Fruit fly (Drosophila melanogaster): ENCODE results near the gene PyK.

PyK gene

DNA sequence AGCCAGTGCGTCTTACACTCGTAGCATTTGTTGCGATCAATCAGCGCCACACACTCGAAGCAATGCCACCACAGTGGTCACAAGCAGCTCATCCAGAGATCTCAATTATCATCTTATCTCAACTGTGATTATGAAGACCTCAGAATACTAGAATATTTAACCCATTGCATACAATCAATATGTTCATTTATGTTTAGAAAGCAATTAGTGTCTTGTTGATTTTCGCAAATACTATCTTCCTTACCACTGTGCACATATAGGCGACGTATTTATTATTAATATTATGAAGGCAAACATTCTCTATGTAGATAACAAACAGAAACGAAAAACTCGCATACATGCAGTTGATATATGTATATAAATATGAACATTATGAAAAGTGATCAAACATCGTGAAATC lies 8.5 kb upstream of the PyK start (continued):
- TF ChIP-seq Usf (GFP tag; optimal IDR thresholded peaks at IDR 0.05) (no peak), exex (tag; optimal IDR thresholded peaks at IDR 0.05) (peak; percentile 41), D19A (tag; optimal IDR thresholded peaks at IDR 0.05) (peak; percentile 60), Oaz (GFP tag; IDR thresholded peaks at IDR 0.05) (no peak), CG14860 (GFP tag; IDR thresholded peaks at IDR 0.05; ENCODE audit: partially characterized antibody) (no peak), fd96Cb (tag; optimal IDR thresholded peaks at IDR 0.05) (peak; percentile 77), CG12769 (tag; optimal IDR thresholded peaks at IDR 0.05) (peak; percentile 65), lab (GFP tag; optimal IDR thresholded peaks at IDR 0.05) (peak; percentile 69), CG13123 (GFP tag; optimal IDR thresholded peaks at IDR 0.05) (peak; percentile 69), tgo (GFP tag; IDR thresholded peaks at IDR 0.05) (peak; percentile 75), CG7928 (GFP tag; optimal IDR thresholded peaks at IDR 0.05) (no peak), odd (GFP tag; optimal IDR thresholded peaks at IDR 0.05) (peak; percentile 55), pum (GFP tag; optimal IDR thresholded peaks at IDR 0.05) (peak; percentile 25), caup (GFP tag; optimal IDR thresholded peaks at IDR 0.05; ENCODE audit: severe bottlenecking) (peak; percentile 43), tup (GFP tag; optimal IDR thresholded peaks at IDR 0.05) (peak; percentile 67), org-1 (GFP tag; optimal IDR thresholded peaks at IDR 0.05) (peak; percentile 69), CrebB (tag; optimal IDR thresholded peaks at IDR 0.05) (peak; percentile 42), sima (GFP tag; optimal IDR thresholded peaks at IDR 0.05) (no peak), zfh2 (GFP tag; optimal IDR thresholded peaks at IDR 0.05) (no peak), Dp (GFP tag; optimal IDR thresholded peaks at IDR 0.05) (no peak), sens (GFP tag) (peak; percentile 94), ken (GFP tag; IDR thresholded peaks at IDR 0.05) (peak; percentile 59; the same call in 2 of the 3 replicates), CG13624 (GFP tag; optimal IDR thresholded peaks at IDR 0.05) (peak; percentile 27), CG10147 (GFP tag; optimal IDR thresholded peaks at IDR 0.05) (peak; percentile 40), oc (tag; optimal IDR thresholded peaks at IDR 0.05) (peak; percentile 86), gcm (GFP tag; optimal IDR thresholded peaks at IDR 0.05) (peak; percentile 57), Hr51 (GFP tag; optimal IDR thresholded peaks at IDR 0.05) (peak; percentile 27 to 58), CG14710 (tag; optimal IDR thresholded peaks at IDR 0.05) (peak; percentile 87), mld (GFP tag; IDR thresholded peaks at IDR 0.05; ENCODE audit: partially characterized antibody) (no peak), grn (GFP tag; optimal IDR thresholded peaks at IDR 0.05) (peak; percentile 47), CG15601 (tag; optimal IDR thresholded peaks at IDR 0.05) (peak; percentile 86), CG31224 (GFP tag; IDR thresholded peaks at IDR 0.05) (peak; percentile 32; the same call in 1 of the 2 replicates), Doc2 (GFP tag; IDR thresholded peaks at IDR 0.05) (0 out of 2 replicates have a peak, but pooled peaks have one; percentile 12), CG8290 (GFP tag; optimal IDR thresholded peaks at IDR 0.05) (no peak), CG8290 (tag; optimal IDR thresholded peaks at IDR 0.05) (peak; percentile 36 to 81), ash1 (GFP tag; optimal IDR thresholded peaks at IDR 0.05) (no peak), CG12391 (tag; optimal IDR thresholded peaks at IDR 0.05) (peak; percentile 73), toy (GFP tag; IDR thresholded peaks at IDR 0.05) (no peak), gsb-n (tag; optimal IDR thresholded peaks at IDR 0.05) (peak; percentile 74), CG15073 (GFP tag; optimal IDR thresholded peaks at IDR 0.05) (peak; percentile 10), ttk (GFP tag; IDR thresholded peaks at IDR 0.05) (peak; percentile 72), CG7556 (GFP tag; optimal IDR thresholded peaks at IDR 0.05) (peak; percentile 67), CG8089 (GFP tag; optimal IDR thresholded peaks at IDR 0.05) (peak; percentile 59), esg (GFP tag; conservative IDR thresholded peaks at IDR 0.05) (peak; percentile 24; the same call in 1 of the 2 replicates), CG15479 (GFP tag; optimal IDR thresholded peaks at IDR 0.05) (peak; percentile 31), Dll (GFP tag; IDR thresholded peaks at IDR 0.05; ENCODE audit: partially characterized antibody) (no peak), CG4404 (GFP tag; IDR thresholded peaks at IDR 0.05) (0 out of 2 replicates have a peak, but pooled peaks have one; percentile 17), CG3407 (GFP tag; optimal IDR thresholded peaks at IDR 0.05) (peak; percentile 83), CHES-1-like (GFP tag; optimal IDR thresholded peaks at IDR 0.05) (peak; percentile 17), CG1603 (tag; optimal IDR thresholded peaks at IDR 0.05) (peak; percentile 85)

Data from whole organism, embryonic.